Worm (Caenorhabditis elegans) whole organism, midembryonic: ENCODE results near the gene F32H5.1.

Experiments used
- T22C8.4 ChIP-seq: fragments of 200-800 bp; sonication (Bioruptor generic); IDR thresholded peaks from 2 replicates; pipeline ENCODE4 v1.3.6; 2022; ENCODE audit warnings: missing genetic modification characterization, missing compliant biosample characterization
- cog-1 ChIP-seq: sonication (generic microtip); optimal IDR thresholded peaks from 2 replicates; lab custom pipeline; 2016; ENCODE audit warnings: missing genetic modification characterization, missing compliant biosample characterization
- flt-1 ChIP-seq: fragments of 200-800 bp; sonication (Bioruptor generic); IDR thresholded peaks from 2 replicates; pipeline ENCODE4 v1.3.6; 2022; ENCODE audit warnings: missing genetic modification characterization, missing compliant biosample characterization
- klf-2 ChIP-seq: fragments of 200-800 bp; sonication (Bioruptor generic); conservative IDR thresholded peaks from 2 replicates; pipeline ENCODE4 v1.3.6; 2022; ENCODE audit warnings: missing genetic modification reagents, missing genetic modification characterization, missing compliant biosample characterization
- med-1 ChIP-seq: sonication (generic microtip); optimal IDR thresholded peaks from 2 replicates; lab custom pipeline; 2017; ENCODE audit warnings: missing genetic modification characterization, mild to moderate bottlenecking, missing compliant biosample characterization, antibody characterized with exemption, missing genetic modification reagents; ENCODE audit not compliant: insufficient read depth
- ref-1 ChIP-seq: fragments of 200-800 bp; sonication (Bioruptor generic); conservative IDR thresholded peaks from 2 replicates; pipeline ENCODE4 v1.3.6; 2022; ENCODE audit warnings: missing genetic modification reagents, missing genetic modification characterization, missing compliant biosample characterization
- tab-1 ChIP-seq: fragments of 200-800 bp; sonication (Bioruptor generic); IDR thresholded peaks from 2 replicates; pipeline ENCODE4 v1.3.6; 2022; ENCODE audit warnings: missing genetic modification characterization, missing compliant biosample characterization
- ztf-23 ChIP-seq: fragments of 200-800 bp; sonication (Bioruptor generic); IDR thresholded peaks from 2 replicates; pipeline ENCODE4 v1.3.6; 2022; ENCODE audit warnings: missing genetic modification reagents, missing genetic modification characterization, missing compliant biosample characterization
- ztf-29 ChIP-seq: fragments of 200-800 bp; sonication (Bioruptor generic); IDR thresholded peaks from 2 replicates; pipeline ENCODE4 v1.3.6; 2022; ENCODE audit warnings: missing genetic modification reagents, missing genetic modification characterization, missing compliant biosample characterization

Gene F32H5.1

DNA sequence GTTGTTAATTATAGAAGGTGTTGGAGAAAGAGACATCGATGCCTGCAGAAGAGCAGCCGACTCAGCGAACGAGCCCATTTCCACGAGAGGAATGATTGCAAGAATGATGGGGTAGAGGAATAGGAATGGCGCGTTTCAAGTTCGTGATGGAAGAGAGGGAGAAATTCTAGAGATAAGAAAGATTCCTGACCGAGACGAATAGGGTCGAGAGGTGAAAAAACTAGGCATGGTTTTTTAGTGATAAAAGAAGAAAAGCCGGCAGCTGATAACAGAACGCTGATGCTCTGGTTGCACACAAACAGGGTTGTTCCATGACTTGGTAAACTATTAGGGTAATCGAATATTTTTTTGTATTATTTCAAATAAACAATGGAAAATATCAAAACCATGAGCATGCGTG, 15.0 kb upstream of the F32H5.1 start:
- no peak for TF ChIP-seq tab-1
- TF ChIP-seq ztf-23, result no peak
- no peak for TF ChIP-seq klf-2 (GFP tag; lab: Robert Waterston, UW)
- TF ChIP-seq flt-1 (GFP tag; lab: Robert Waterston, UW), result no peak
- no peak for TF ChIP-seq ztf-29 (GFP tag; lab: Robert Waterston, UW)
- TF ChIP-seq ref-1 (GFP tag; lab: Robert Waterston, UW), result no peak
- no peak for TF ChIP-seq med-1 (GFP tag; lab: Kevin White, UChicago)
- TF ChIP-seq cog-1 (tag; lab: Kevin White, UChicago), result no peak
- no peak for TF ChIP-seq T22C8.4 (GFP tag; lab: Robert Waterston, UW)

DNA sequence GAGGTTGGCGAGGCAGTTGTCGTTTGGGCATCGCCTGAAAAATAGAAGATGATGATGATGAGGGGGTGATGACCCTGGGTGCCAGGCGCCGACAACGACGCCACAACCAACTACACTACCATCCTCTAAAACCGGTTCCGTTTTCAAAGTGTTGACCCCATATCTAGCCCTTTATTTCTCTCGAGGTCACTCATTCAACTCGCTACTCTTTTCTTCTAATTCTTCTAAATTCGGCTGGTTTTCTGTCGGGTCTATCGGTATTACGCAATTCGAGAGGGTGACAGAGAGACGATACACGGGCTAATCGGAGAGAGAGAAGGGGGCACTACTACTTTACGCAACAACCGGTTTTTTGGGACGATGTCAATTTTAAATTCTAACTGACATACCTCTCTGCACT, 13.5 kb upstream of the F32H5.1 start:
- TF ChIP-seq med-1 (GFP tag; lab: Kevin White, UChicago) (no peak), cog-1 (tag; lab: Kevin White, UChicago) (no peak), T22C8.4 (GFP tag; lab: Robert Waterston, UW) (no peak), klf-2 (GFP tag; lab: Robert Waterston, UW) (no peak), ztf-29 (GFP tag; lab: Robert Waterston, UW) (no peak), tab-1 (no peak), flt-1 (GFP tag; lab: Robert Waterston, UW) (no peak), ref-1 (GFP tag; lab: Robert Waterston, UW) (no peak)

DNA sequence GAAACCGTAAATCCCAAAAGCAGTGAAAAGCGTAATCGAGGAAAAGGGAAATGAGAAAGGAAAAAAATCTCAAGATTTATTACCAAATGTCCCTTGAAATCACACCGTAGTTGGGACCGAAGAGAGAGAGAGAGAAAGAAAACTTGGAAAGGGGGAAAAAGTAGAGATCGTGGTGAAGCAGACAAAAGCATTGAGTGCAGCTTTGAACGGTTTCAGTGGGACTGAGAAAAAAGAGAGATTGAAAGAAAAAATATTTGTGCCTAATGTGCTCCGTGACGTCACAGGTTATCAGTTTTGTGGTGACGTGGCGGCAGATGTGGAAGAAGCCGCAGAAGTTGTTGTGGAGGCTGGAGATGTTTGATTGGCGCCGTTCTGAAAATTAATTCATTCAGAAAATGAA, 12.4 kb upstream of the F32H5.1 start:
- TF ChIP-seq klf-2 (GFP tag; lab: Robert Waterston, UW) (no peak), tab-1 (no peak), cog-1 (tag; lab: Kevin White, UChicago) (no peak), ztf-23 (no peak), T22C8.4 (GFP tag; lab: Robert Waterston, UW) (no peak), ztf-29 (GFP tag; lab: Robert Waterston, UW) (no peak)

DNA sequence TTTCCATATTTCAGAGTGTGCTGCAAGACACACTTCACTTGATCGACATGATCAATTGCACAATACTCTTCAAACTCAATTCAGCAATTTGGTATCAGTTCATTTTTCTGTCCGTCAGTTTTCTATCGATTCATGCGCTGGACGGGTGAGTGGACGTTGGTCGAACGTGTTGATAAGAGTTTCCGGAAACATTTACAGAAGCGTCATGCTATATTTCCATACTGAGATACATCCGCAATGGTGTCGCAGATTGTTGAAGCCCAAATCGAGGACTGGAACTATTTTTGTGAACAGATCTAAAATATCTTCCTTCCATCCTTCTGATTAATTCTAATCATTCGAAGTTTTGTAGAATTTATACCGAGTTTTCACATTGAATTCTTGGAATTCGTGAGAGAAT, 11.8 kb upstream of the F32H5.1 start:
- TF ChIP-seq ref-1 (GFP tag; lab: Robert Waterston, UW) (no peak), ztf-23 (no peak), klf-2 (GFP tag; lab: Robert Waterston, UW) (no peak), cog-1 (tag; lab: Kevin White, UChicago) (no peak), ztf-29 (GFP tag; lab: Robert Waterston, UW) (no peak), med-1 (GFP tag; lab: Kevin White, UChicago) (no peak), tab-1 (no peak), flt-1 (GFP tag; lab: Robert Waterston, UW) (no peak), T22C8.4 (GFP tag; lab: Robert Waterston, UW) (no peak)

DNA sequence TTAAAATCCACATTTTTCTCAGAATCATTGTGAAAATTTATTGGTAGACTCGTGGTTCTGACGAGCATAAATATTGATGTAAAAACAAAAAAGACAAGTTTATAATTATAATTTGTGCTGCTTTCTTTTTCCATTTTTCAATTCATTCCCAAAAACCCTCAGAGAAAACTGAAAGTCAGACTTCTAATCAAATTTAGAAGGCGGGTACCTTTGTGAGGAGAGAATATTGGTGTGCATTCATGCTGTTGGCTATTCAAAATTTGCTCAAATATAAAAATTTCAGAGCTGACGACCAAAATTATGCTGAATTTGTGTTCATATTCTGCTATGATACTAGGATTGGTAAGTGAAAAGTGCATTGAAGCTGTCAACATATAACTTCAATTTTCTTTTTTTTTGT, 9.2 kb upstream of the F32H5.1 start, which contains the start of gene srx-125:
Gene srx-125, plus strand, starts transcription at position 301 of the 400 bp plus-strand sequence.
- TF ChIP-seq med-1 (GFP tag; lab: Kevin White, UChicago) (no peak), ref-1 (GFP tag; lab: Robert Waterston, UW) (no peak), T22C8.4 (GFP tag; lab: Robert Waterston, UW) (no peak), ztf-29 (GFP tag; lab: Robert Waterston, UW) (no peak), flt-1 (GFP tag; lab: Robert Waterston, UW) (no peak), klf-2 (GFP tag; lab: Robert Waterston, UW) (no peak), cog-1 (tag; lab: Kevin White, UChicago) (no peak), ztf-23 (no peak), tab-1 (no peak)

DNA sequence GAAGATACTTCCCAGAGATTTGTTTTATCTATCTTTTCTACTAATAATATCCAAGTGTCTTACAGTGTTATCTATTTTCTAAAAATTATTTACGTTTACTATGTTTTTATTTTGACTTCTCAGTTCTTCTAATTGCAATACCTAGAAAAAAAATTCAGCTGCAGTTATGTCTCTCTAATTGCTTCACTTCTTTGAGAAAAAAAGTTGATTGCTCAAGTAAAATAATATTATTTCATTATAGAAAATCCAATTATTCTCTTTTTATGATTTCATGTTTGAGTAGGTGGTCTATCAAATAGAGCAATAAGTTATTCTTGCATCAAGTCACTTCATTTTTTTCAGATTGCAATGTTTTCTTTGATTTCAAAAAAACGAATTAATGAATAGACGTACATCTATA, 8.7 kb upstream of the F32H5.1 start:
- TF ChIP-seq cog-1 (tag; lab: Kevin White, UChicago) (no peak), flt-1 (GFP tag; lab: Robert Waterston, UW) (no peak), klf-2 (GFP tag; lab: Robert Waterston, UW) (no peak), ref-1 (GFP tag; lab: Robert Waterston, UW) (no peak), ztf-29 (GFP tag; lab: Robert Waterston, UW) (no peak), tab-1 (no peak), ztf-23 (no peak), med-1 (GFP tag; lab: Kevin White, UChicago) (no peak), T22C8.4 (GFP tag; lab: Robert Waterston, UW) (no peak)

DNA sequence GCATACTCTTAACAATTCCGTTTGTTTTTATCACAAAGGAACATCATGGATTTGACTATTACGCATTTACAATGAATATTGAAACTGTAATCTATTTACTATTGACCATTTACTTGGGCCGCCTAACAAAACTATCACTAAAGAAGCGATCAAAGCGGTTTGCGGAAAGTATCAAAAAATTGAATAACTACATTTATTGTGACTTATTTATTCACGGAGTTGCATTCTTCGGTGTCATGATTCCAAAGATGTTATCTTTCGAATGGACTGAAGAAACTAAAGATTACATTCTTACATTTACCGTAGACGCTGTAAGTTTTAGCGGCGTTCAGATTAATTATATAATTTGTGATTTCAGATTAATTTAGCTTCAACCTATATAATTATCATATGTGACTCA, 6.4 kb upstream of the F32H5.1 start:
- TF ChIP-seq ref-1 (GFP tag; lab: Robert Waterston, UW) (no peak), klf-2 (GFP tag; lab: Robert Waterston, UW) (no peak), ztf-29 (GFP tag; lab: Robert Waterston, UW) (no peak), med-1 (GFP tag; lab: Kevin White, UChicago) (no peak), T22C8.4 (GFP tag; lab: Robert Waterston, UW) (no peak), cog-1 (tag; lab: Kevin White, UChicago) (no peak), tab-1 (no peak), flt-1 (GFP tag; lab: Robert Waterston, UW) (no peak), ztf-23 (no peak)

DNA sequence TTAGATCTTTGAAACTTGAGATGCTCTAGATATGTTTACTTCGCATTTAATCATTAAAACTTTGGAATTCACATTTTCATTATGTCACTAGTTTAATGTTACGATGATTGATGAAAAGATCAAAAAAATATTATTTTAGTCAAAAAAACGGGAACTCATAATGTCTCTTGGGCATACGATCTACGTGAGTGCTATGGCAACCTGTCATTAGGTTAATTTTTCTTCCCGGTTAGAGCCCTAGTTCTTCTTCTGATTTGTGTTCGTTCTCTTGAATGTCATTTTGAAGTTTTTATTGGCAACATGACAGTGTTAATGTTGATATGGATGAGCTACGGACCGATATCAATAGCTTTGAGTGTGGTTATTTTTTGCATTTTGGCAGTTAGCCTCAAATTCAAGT, 5.6 kb upstream of the F32H5.1 start, which contains the start of gene srg-46:
Gene srg-46, plus strand, starts transcription at position 301 of the 400 bp plus-strand sequence.
- TF ChIP-seq klf-2 (GFP tag; lab: Robert Waterston, UW), result no peak
- TF ChIP-seq flt-1 (GFP tag; lab: Robert Waterston, UW), result no peak
- no peak for TF ChIP-seq cog-1 (tag; lab: Kevin White, UChicago)
- TF ChIP-seq tab-1, result no peak
- no peak for TF ChIP-seq ref-1 (GFP tag; lab: Robert Waterston, UW)
- TF ChIP-seq T22C8.4 (GFP tag; lab: Robert Waterston, UW), result no peak
- TF ChIP-seq ztf-23, result no peak
- TF ChIP-seq ztf-29 (GFP tag; lab: Robert Waterston, UW), result no peak
- no peak for TF ChIP-seq med-1 (GFP tag; lab: Kevin White, UChicago)

DNA sequence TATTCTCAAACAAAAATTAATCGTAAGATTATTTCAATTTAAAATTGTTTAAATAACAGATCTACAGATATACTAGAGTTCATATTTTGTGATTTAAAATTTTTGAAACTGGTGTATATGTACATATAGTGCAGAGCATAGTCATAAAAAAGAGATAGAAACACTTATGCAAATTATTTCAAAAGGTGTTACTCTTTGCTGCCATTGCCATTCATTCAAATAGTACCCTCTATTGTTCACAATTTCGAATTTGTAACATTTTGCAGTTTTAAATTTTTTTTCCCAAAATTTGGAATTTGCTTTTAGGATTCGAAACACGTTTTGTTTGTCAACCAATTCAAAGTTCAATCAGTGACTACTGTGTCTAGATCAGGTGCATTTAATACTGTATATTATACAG, 2.4 kb upstream of the F32H5.1 start, which contains the start of gene F32H5.4:
Gene F32H5.4, plus strand, starts transcription at position 301 of the 400 bp plus-strand sequence.
- TF ChIP-seq ztf-23 (no peak), ztf-29 (GFP tag; lab: Robert Waterston, UW) (no peak), klf-2 (GFP tag; lab: Robert Waterston, UW) (no peak), T22C8.4 (GFP tag; lab: Robert Waterston, UW) (no peak), flt-1 (GFP tag; lab: Robert Waterston, UW) (no peak), med-1 (GFP tag; lab: Kevin White, UChicago) (no peak), ref-1 (GFP tag; lab: Robert Waterston, UW) (no peak), tab-1 (no peak), cog-1 (tag; lab: Kevin White, UChicago) (no peak)
